Worm (Caenorhabditis elegans) whole organism, L4 larva: ENCODE data around the gene sto-6.
A peak's percentile ranks its signal among the peaks of the same experiment; 100 is the strongest.

Experiments
- F26F4.8 ChIP-seq: fragments of 200-800 bp; sonication (Bioruptor generic); conservative IDR thresholded peaks from 2 replicates; pipeline ENCODE4 v1.3.6; 2022; ENCODE audit warnings: missing genetic modification characterization, missing compliant biosample characterization
- F44E2.7 ChIP-seq: fragments of 200-800 bp; sonication (Bioruptor generic); IDR thresholded peaks from 2 replicates; pipeline ENCODE4 v2.1.2; 2022; ENCODE audit warnings: missing genetic modification characterization, missing compliant biosample characterization
- F49E8.2 ChIP-seq: sonication (generic microtip); optimal IDR thresholded peaks from 2 replicates; lab custom pipeline; 2016; ENCODE audit warnings: missing compliant biosample characterization, mild to moderate bottlenecking, missing genetic modification characterization, borderline replicate concordance
- T20F7.1 ChIP-seq: fragments of 200-800 bp; sonication (Bioruptor generic); optimal IDR thresholded peaks from 2 replicates; lab custom pipeline; 2018; ENCODE audit warnings: mild to moderate bottlenecking, missing genetic modification characterization, missing compliant biosample characterization
- Y48G9A.11 ChIP-seq: fragments of 200-800 bp; sonication (Bioruptor generic); IDR thresholded peaks from 2 replicates; pipeline ENCODE4 v1.3.6; 2022; ENCODE audit warnings: missing genetic modification reagents, missing genetic modification characterization, missing compliant biosample characterization
- aha-1 ChIP-seq: fragments of 150-350 bp; peaks from one replicate; lab custom pipeline; 2014; ENCODE audit warnings: missing biosample characterization, missing genetic modification characterization
- ama-1 ChIP-seq: fragments of 150-350 bp; optimal IDR thresholded peaks from 2 replicates; lab custom pipeline; 2014; ENCODE audit warnings: inconsistent platforms, mixed read lengths
- attf-4 ChIP-seq: sonication (generic microtip); optimal IDR thresholded peaks from 3 replicates; lab custom pipeline; 2017; ENCODE audit warnings: missing biosample characterization, missing genetic modification characterization
- ceh-28 ChIP-seq: fragments of 150-350 bp; optimal IDR thresholded peaks from 2 replicates; lab custom pipeline; 2014; ENCODE audit warnings: missing biosample characterization, missing genetic modification reagents, missing genetic modification characterization
- cey-2 ChIP-seq: sonication (generic microtip); optimal IDR thresholded peaks from 3 replicates; lab custom pipeline; 2017; ENCODE audit warnings: missing genetic modification characterization, mild to moderate bottlenecking, missing compliant biosample characterization, antibody characterized with exemption, borderline replicate concordance; ENCODE audit not compliant: insufficient read depth
- dmd-9 ChIP-seq: fragments of 200-800 bp; sonication (Bioruptor generic); IDR thresholded peaks from 2 replicates; pipeline ENCODE4 v1.3.6; 2022; ENCODE audit warnings: missing genetic modification reagents, missing genetic modification characterization, missing compliant biosample characterization
- egl-27 ChIP-seq: sonication (generic microtip); optimal IDR thresholded peaks from 3 replicates; lab custom pipeline; 2017; ENCODE audit warnings: missing biosample characterization, missing genetic modification reagents, missing genetic modification characterization
- egl-43 ChIP-seq: fragments of 200-800 bp; sonication (Bioruptor generic); IDR thresholded peaks from 2 replicates; pipeline ENCODE4 v1.3.6; 2022; ENCODE audit warnings: missing genetic modification reagents, missing genetic modification characterization, missing compliant biosample characterization
- gei-8 ChIP-seq: fragments of 200-800 bp; sonication (Bioruptor generic); optimal IDR thresholded peaks from 2 replicates; lab custom pipeline; 2018; ENCODE audit warnings: mild to moderate bottlenecking, missing genetic modification characterization, missing compliant biosample characterization
- hlh-11 ChIP-seq: fragments of 200-800 bp; sonication (Bioruptor generic); optimal IDR thresholded peaks from 2 replicates; lab custom pipeline; 2018; ENCODE audit warnings: mild to moderate bottlenecking, missing genetic modification characterization, missing compliant biosample characterization
- hlh-30 ChIP-seq: sonication (generic microtip); optimal IDR thresholded peaks from 2 replicates; lab custom pipeline; 2017; ENCODE audit warnings: antibody characterized with exemption, mild to moderate bottlenecking, missing genetic modification characterization, missing compliant biosample characterization; ENCODE audit not compliant: insufficient read depth
- hmg-1.1 ChIP-seq: fragments of 200-800 bp; sonication (Bioruptor generic); IDR thresholded peaks from 2 replicates; pipeline ENCODE4 v1.3.6; 2022; ENCODE audit warnings: missing genetic modification reagents, missing genetic modification characterization, missing compliant biosample characterization
- lim-7 ChIP-seq: fragments of 200-800 bp; sonication (Bioruptor generic); IDR thresholded peaks from 2 replicates; pipeline ENCODE4 v1.3.6; 2022; ENCODE audit warnings: missing genetic modification characterization, missing compliant biosample characterization
- lin-1 ChIP-seq: fragments of 200-800 bp; sonication (Bioruptor generic); IDR thresholded peaks from 2 replicates; pipeline ENCODE4 v1.3.6; 2022; ENCODE audit warnings: missing genetic modification reagents, missing genetic modification characterization, missing compliant biosample characterization
- lin-38 ChIP-seq: fragments of 200-800 bp; sonication (Bioruptor generic); IDR thresholded peaks from 2 replicates; pipeline ENCODE4 v1.3.6; 2022; ENCODE audit warnings: missing genetic modification reagents, missing genetic modification characterization, missing compliant biosample characterization
- madf-5 ChIP-seq, 2 experiments: fragments of 200-800 bp; sonication (Bioruptor generic); IDR thresholded peaks; 2 replicates each; pipeline ENCODE4 v1.3.6; 2022; ENCODE audit warnings: missing compliant biosample characterization in 2 of 2, missing genetic modification characterization in 2 of 2
- mdl-1 ChIP-seq, 2 experiments: fragments of 150-350 bp in 1 of 2; sonication (generic microtip) in 1 of 2; optimal IDR thresholded peaks; 2 replicates each; lab custom pipeline; 2014 to 2017; ENCODE audit warnings: missing biosample characterization in 2 of 2, missing genetic modification characterization in 2 of 2
- mes-2 ChIP-seq: sonication (generic microtip); optimal IDR thresholded peaks from 2 replicates; lab custom pipeline; 2016; ENCODE audit warnings: missing genotype, mild to moderate bottlenecking, missing genetic modification characterization, missing compliant biosample characterization; ENCODE audit not compliant: poor library complexity, severe bottlenecking
- mxl-3 ChIP-seq: fragments of 200-800 bp; sonication (Bioruptor generic); optimal IDR thresholded peaks from 2 replicates; lab custom pipeline; 2018; ENCODE audit warnings: mild to moderate bottlenecking, missing genetic modification characterization, missing compliant biosample characterization
- nhr-102 ChIP-seq: sonication (generic microtip); optimal IDR thresholded peaks from 2 replicates; lab custom pipeline; 2016; ENCODE audit warnings: mild to moderate bottlenecking, missing genetic modification characterization, moderate library complexity, missing compliant biosample characterization
- nhr-25 ChIP-seq: sonication (generic microtip); optimal IDR thresholded peaks from 2 replicates; lab custom pipeline; 2017; ENCODE audit warnings: missing genetic modification characterization, mild to moderate bottlenecking, missing compliant biosample characterization, antibody characterized with exemption, moderate library complexity, borderline replicate concordance; ENCODE audit not compliant: insufficient read depth
- nhr-28 ChIP-seq: fragments of 150-350 bp; optimal IDR thresholded peaks from 2 replicates; lab custom pipeline; 2014; ENCODE audit warnings: missing biosample characterization, missing genetic modification characterization
- nhr-76 ChIP-seq: fragments of 150-350 bp; optimal IDR thresholded peaks from 2 replicates; lab custom pipeline; 2014; ENCODE audit warnings: missing biosample characterization, missing genetic modification characterization
- rbr-2 ChIP-seq: sonication (generic microtip); optimal IDR thresholded peaks from 2 replicates; lab custom pipeline; 2016; ENCODE audit warnings: missing genotype, missing genetic modification characterization, missing compliant biosample characterization
- saeg-2 ChIP-seq: fragments of 200-800 bp; sonication (Bioruptor generic); IDR thresholded peaks from 2 replicates; pipeline ENCODE4 v1.3.6; 2022; ENCODE audit warnings: missing genetic modification reagents, missing genetic modification characterization, missing compliant biosample characterization
- skn-1 ChIP-seq: fragments of 150-350 bp; optimal IDR thresholded peaks from 2 replicates; lab custom pipeline; 2014; ENCODE audit warnings: missing biosample characterization, missing genetic modification characterization
- tra-1 ChIP-seq: fragments of 200-800 bp; sonication (Bioruptor generic); IDR thresholded peaks from 2 replicates; pipeline ENCODE4 v1.3.6; 2022; ENCODE audit warnings: missing genetic modification reagents, missing genetic modification characterization, missing compliant biosample characterization
- unc-62 ChIP-seq, 3 experiments: fragments of 150-350 bp in 1 of 3; sonication (generic microtip); optimal IDR thresholded peaks in 2 of 3; peaks in 1 of 3; 1 replicate in 1 of 3; 2 replicates in 2 of 3; lab custom pipeline; 2014 to 2017; ENCODE audit warnings: missing biosample characterization in 3 of 3, missing genetic modification characterization in 3 of 3, missing genetic modification reagents in 3 of 3, missing genotype in 1 of 3
- vab-7 ChIP-seq: fragments of 200-800 bp; sonication (Bioruptor generic); IDR thresholded peaks from 2 replicates; pipeline ENCODE4 v1.3.6; 2022; ENCODE audit warnings: missing genetic modification reagents, missing genetic modification characterization, missing compliant biosample characterization
- zfp-3 ChIP-seq: fragments of 200-800 bp; sonication (Bioruptor generic); conservative IDR thresholded peaks from 2 replicates; pipeline ENCODE4 v1.3.6; 2022; ENCODE audit warnings: missing genetic modification reagents, missing genetic modification characterization, missing compliant biosample characterization

Gene sto-6

ce11 chrX:11592539-11592938 lies 39.7 kb upstream of the sto-6 start:
- TF ChIP-seq rbr-2 (tag; lab: Kevin White, UChicago) (no peak), mxl-3 (no peak), Y48G9A.11 (no peak), unc-62 (GFP tag; optimal IDR thresholded peaks at IDR 0.05 in 1 of 2; lab: Kevin White, UChicago) (no peak), unc-62 (tag; optimal IDR thresholded peaks at IDR 0.05; lab: Kevin White, UChicago) (no peak), skn-1 (no peak), hlh-11 (tag; lab: Kevin White, UChicago) (no peak), F44E2.7 (no peak), F26F4.8 (GFP tag; lab: Robert Waterston, UW) (no peak), attf-4 (tag; lab: Kevin White, UChicago) (no peak), hlh-30 (tag; lab: Kevin White, UChicago) (no peak), mes-2 (tag; lab: Kevin White, UChicago) (no peak), lim-7 (no peak), aha-1 (no peak), dmd-9 (GFP tag; lab: Robert Waterston, UW) (no peak), saeg-2 (no peak), ceh-28 (tag; lab: Kevin White, UChicago) (no peak), nhr-28 (tag; lab: Kevin White, UChicago) (no peak), nhr-76 (tag; lab: Kevin White, UChicago) (no peak), F49E8.2 (tag; lab: Kevin White, UChicago) (no peak)

ce11 chrX:11596876-11597275 lies 35.3 kb upstream of the sto-6 start:
- no peak for TF ChIP-seq zfp-3 (GFP tag; lab: Robert Waterston, UW)
- TF ChIP-seq aha-1: peak; percentile 5

- no peak for TF ChIP-seq nhr-102 (tag; lab: Kevin White, UChicago)
- TF ChIP-seq nhr-25 (tag; lab: Kevin White, UChicago): no peak
- TF ChIP-seq madf-5 (GFP tag; IDR thresholded peaks at IDR 0.05; lab: Robert Waterston, UW): no peak
- TF ChIP-seq lin-38 (GFP tag; lab: Robert Waterston, UW): no peak
- no peak for TF ChIP-seq egl-43 (GFP tag; lab: Robert Waterston, UW)
- no peak for TF ChIP-seq tra-1 (GFP tag; lab: Robert Waterston, UW)
- no peak for TF ChIP-seq nhr-76 (tag; lab: Kevin White, UChicago)
- TF ChIP-seq cey-2 (tag; lab: Kevin White, UChicago): no peak
- no peak for TF ChIP-seq mdl-1 (tag; optimal IDR thresholded peaks at IDR 0.05; lab: Kevin White, UChicago)
- TF ChIP-seq lin-1 (GFP tag; lab: Robert Waterston, UW): no peak
- TF ChIP-seq vab-7 (GFP tag; lab: Robert Waterston, UW): no peak
- TF ChIP-seq egl-27 (tag; lab: Kevin White, UChicago): no peak
- no peak for TF ChIP-seq hlh-30 (tag; lab: Kevin White, UChicago)
- no peak for TF ChIP-seq ama-1
- no peak for TF ChIP-seq T20F7.1 (GFP tag; lab: Kevin White, UChicago)
- TF ChIP-seq gei-8 (GFP tag; lab: Kevin White, UChicago): no peak
Measured at ce11 chrX:11598839-11599238, 33.4 kb upstream of the sto-6 start.

- TF ChIP-seq unc-62 (GFP tag; optimal IDR thresholded peaks at IDR 0.05 in 1 of 2; lab: Kevin White, UChicago) (peak in 1 of 2 experiments; percentile 91), unc-62 (tag; optimal IDR thresholded peaks at IDR 0.05; lab: Kevin White, UChicago) (no peak), skn-1 (no peak), hmg-1.1 (GFP tag; lab: Robert Waterston, UW) (0 out of 2 replicates have a peak, but pooled peaks have one; percentile 19)
Measured at ce11 chrX:11600488-11601106, 31.6 kb upstream of the sto-6 start.
